Worm (Caenorhabditis elegans) whole organism, L4 larva: ENCODE results near the gene idpc-2.

ENCODE experiments used
- D1046.2 ChIP-seq: fragments of 200-800 bp; sonication (Bioruptor generic); IDR thresholded peaks from 2 replicates; pipeline ENCODE4 v1.3.6; 2022; ENCODE audit warnings: missing genetic modification characterization, missing compliant biosample characterization
- F10B5.3 ChIP-seq: sonication (generic microtip); optimal IDR thresholded peaks from 2 replicates; lab custom pipeline; 2016; ENCODE audit warnings: mild to moderate bottlenecking, missing genetic modification characterization, missing compliant biosample characterization
- F44E2.7 ChIP-seq: fragments of 200-800 bp; sonication (Bioruptor generic); IDR thresholded peaks from 2 replicates; pipeline ENCODE4 v2.1.2; 2022; ENCODE audit warnings: missing genetic modification characterization, missing compliant biosample characterization
- F49E8.2 ChIP-seq: sonication (generic microtip); optimal IDR thresholded peaks from 2 replicates; lab custom pipeline; 2016; ENCODE audit warnings: missing compliant biosample characterization, mild to moderate bottlenecking, missing genetic modification characterization, borderline replicate concordance
- T26A8.4 ChIP-seq: fragments of 200-800 bp; sonication (Bioruptor generic); IDR thresholded peaks from 2 replicates; pipeline ENCODE4 v1.3.6; 2022; ENCODE audit warnings: missing genetic modification characterization, missing compliant biosample characterization
- Y105C5A.15 ChIP-seq: fragments of 200-800 bp; sonication (Bioruptor generic); IDR thresholded peaks from 2 replicates; pipeline ENCODE4 v1.3.6; 2022; ENCODE audit warnings: missing genetic modification characterization, missing compliant biosample characterization
- aha-1 ChIP-seq: fragments of 150-350 bp; peaks from one replicate; lab custom pipeline; 2014; ENCODE audit warnings: missing biosample characterization, missing genetic modification characterization
- ama-1 ChIP-seq: fragments of 150-350 bp; optimal IDR thresholded peaks from 2 replicates; lab custom pipeline; 2014; ENCODE audit warnings: inconsistent platforms, mixed read lengths
- ceh-20 ChIP-seq: fragments of 200-800 bp; sonication (Bioruptor generic); IDR thresholded peaks from 2 replicates; pipeline ENCODE4 v1.3.6; 2022; ENCODE audit warnings: missing genetic modification reagents, missing genetic modification characterization, missing compliant biosample characterization
- ceh-82 ChIP-seq: sonication (generic microtip); optimal IDR thresholded peaks from 2 replicates; lab custom pipeline; 2017; ENCODE audit warnings: missing biosample characterization, missing genetic modification characterization
- cey-2 ChIP-seq: sonication (generic microtip); optimal IDR thresholded peaks from 3 replicates; lab custom pipeline; 2017; ENCODE audit warnings: missing genetic modification characterization, mild to moderate bottlenecking, missing compliant biosample characterization, antibody characterized with exemption, borderline replicate concordance; ENCODE audit not compliant: insufficient read depth
- ctbp-1 ChIP-seq: fragments of 200-800 bp; sonication (Bioruptor generic); IDR thresholded peaks from 2 replicates; pipeline ENCODE4 v1.3.6; 2022; ENCODE audit warnings: missing genetic modification reagents, missing genetic modification characterization, missing compliant biosample characterization
- daf-12 ChIP-seq: fragments of 150-350 bp; optimal IDR thresholded peaks from 2 replicates; lab custom pipeline; 2014; ENCODE audit warnings: missing biosample characterization, missing genetic modification reagents, missing genetic modification characterization
- dmd-6 ChIP-seq: fragments of 200-800 bp; sonication (Bioruptor generic); IDR thresholded peaks from 2 replicates; pipeline ENCODE4 v1.3.6; 2022; ENCODE audit warnings: missing genetic modification reagents, missing genetic modification characterization, missing compliant biosample characterization
- duxl-1 ChIP-seq: sonication (generic microtip); optimal IDR thresholded peaks from 2 replicates; lab custom pipeline; 2016; ENCODE audit warnings: mild to moderate bottlenecking, missing genetic modification characterization, moderate library complexity, missing compliant biosample characterization; ENCODE audit not compliant: poor library complexity
- egl-43 ChIP-seq: fragments of 200-800 bp; sonication (Bioruptor generic); IDR thresholded peaks from 2 replicates; pipeline ENCODE4 v1.3.6; 2022; ENCODE audit warnings: missing genetic modification reagents, missing genetic modification characterization, missing compliant biosample characterization
- fkh-10 ChIP-seq: fragments of 150-350 bp; optimal IDR thresholded peaks from 2 replicates; lab custom pipeline; 2014; ENCODE audit warnings: missing biosample characterization, missing genetic modification reagents, missing genetic modification characterization
- hif-1 ChIP-seq, 2 experiments: sonication (generic microtip); optimal IDR thresholded peaks; 2 replicates each; lab custom pipeline; 2016 to 2017; ENCODE audit warnings: missing compliant biosample characterization in 2 of 2, missing genetic modification characterization in 2 of 2, missing genetic modification reagents in 2 of 2, missing genotype in 2 of 2, mild to moderate bottlenecking in 1 of 2
- hlh-11 ChIP-seq: fragments of 200-800 bp; sonication (Bioruptor generic); optimal IDR thresholded peaks from 2 replicates; lab custom pipeline; 2018; ENCODE audit warnings: mild to moderate bottlenecking, missing genetic modification characterization, missing compliant biosample characterization
- hmg-1.1 ChIP-seq: fragments of 200-800 bp; sonication (Bioruptor generic); IDR thresholded peaks from 2 replicates; pipeline ENCODE4 v1.3.6; 2022; ENCODE audit warnings: missing genetic modification reagents, missing genetic modification characterization, missing compliant biosample characterization
- jun-1 ChIP-seq: fragments of 150-350 bp; optimal IDR thresholded peaks from 2 replicates; lab custom pipeline; 2014; ENCODE audit warnings: missing biosample characterization, missing genetic modification reagents, missing genetic modification characterization
- lin-13 ChIP-seq: fragments of 150-350 bp; optimal IDR thresholded peaks from 2 replicates; lab custom pipeline; 2014; ENCODE audit warnings: missing biosample characterization, missing genetic modification reagents, missing genetic modification characterization
- lin-15B ChIP-seq: fragments of 150-350 bp; sonication (generic microtip); optimal IDR thresholded peaks from 3 replicates; lab custom pipeline; 2014; ENCODE audit warnings: missing biosample characterization, missing genetic modification characterization
- lin-29 ChIP-seq: fragments of 200-800 bp; sonication (Bioruptor generic); IDR thresholded peaks from 2 replicates; pipeline ENCODE4 v1.3.6; 2022; ENCODE audit warnings: missing genetic modification reagents, missing genetic modification characterization, missing compliant biosample characterization
- lin-38 ChIP-seq: fragments of 200-800 bp; sonication (Bioruptor generic); IDR thresholded peaks from 2 replicates; pipeline ENCODE4 v1.3.6; 2022; ENCODE audit warnings: missing genetic modification reagents, missing genetic modification characterization, missing compliant biosample characterization
- lin-39 ChIP-seq: fragments of 150-350 bp; optimal IDR thresholded peaks from 2 replicates; lab custom pipeline; 2014; ENCODE audit warnings: missing biosample characterization, missing genetic modification reagents, missing genetic modification characterization
- lsy-2 ChIP-seq, 2 experiments: fragments of 150-350 bp in 1 of 2; sonication (generic microtip) in 1 of 2; optimal IDR thresholded peaks; 2 replicates each; lab custom pipeline; 2014 to 2017; ENCODE audit warnings: missing biosample characterization in 2 of 2, missing genetic modification characterization in 2 of 2
- madf-9 ChIP-seq: fragments of 200-800 bp; sonication (Bioruptor generic); conservative IDR thresholded peaks from 2 replicates; pipeline ENCODE4 v1.3.6; 2022; ENCODE audit warnings: missing genetic modification reagents, missing genetic modification characterization, missing compliant biosample characterization
- mdl-1 ChIP-seq, 2 experiments: fragments of 150-350 bp in 1 of 2; sonication (generic microtip) in 1 of 2; optimal IDR thresholded peaks; 2 replicates each; lab custom pipeline; 2014 to 2017; ENCODE audit warnings: missing biosample characterization in 2 of 2, missing genetic modification characterization in 2 of 2
- mdt-29 ChIP-seq: fragments of 200-800 bp; sonication (Bioruptor generic); IDR thresholded peaks from 2 replicates; pipeline ENCODE4 v1.3.6; 2022; ENCODE audit warnings: missing genetic modification reagents, missing genetic modification characterization, missing compliant biosample characterization
- mes-2 ChIP-seq: sonication (generic microtip); optimal IDR thresholded peaks from 2 replicates; lab custom pipeline; 2016; ENCODE audit warnings: missing genotype, mild to moderate bottlenecking, missing genetic modification characterization, missing compliant biosample characterization; ENCODE audit not compliant: poor library complexity, severe bottlenecking
- mxl-2 ChIP-seq: fragments of 200-800 bp; sonication (Bioruptor generic); conservative IDR thresholded peaks from 2 replicates; pipeline ENCODE4 v1.3.6; 2022; ENCODE audit warnings: missing genetic modification reagents, missing genetic modification characterization, missing compliant biosample characterization
- mxl-3 ChIP-seq: fragments of 200-800 bp; sonication (Bioruptor generic); optimal IDR thresholded peaks from 2 replicates; lab custom pipeline; 2018; ENCODE audit warnings: mild to moderate bottlenecking, missing genetic modification characterization, missing compliant biosample characterization
- nhr-11 ChIP-seq: fragments of 150-350 bp; optimal IDR thresholded peaks from 2 replicates; lab custom pipeline; 2014; ENCODE audit warnings: missing biosample characterization, missing genetic modification characterization
- nhr-25 ChIP-seq: sonication (generic microtip); optimal IDR thresholded peaks from 2 replicates; lab custom pipeline; 2017; ENCODE audit warnings: missing genetic modification characterization, mild to moderate bottlenecking, missing compliant biosample characterization, antibody characterized with exemption, moderate library complexity, borderline replicate concordance; ENCODE audit not compliant: insufficient read depth
- nhr-28 ChIP-seq: fragments of 150-350 bp; optimal IDR thresholded peaks from 2 replicates; lab custom pipeline; 2014; ENCODE audit warnings: missing biosample characterization, missing genetic modification characterization
- nhr-41 ChIP-seq: fragments of 200-800 bp; sonication (Bioruptor generic); IDR thresholded peaks from 2 replicates; pipeline ENCODE4 v1.3.6; 2022; ENCODE audit warnings: missing genetic modification reagents, missing genetic modification characterization, missing compliant biosample characterization
- nhr-48 ChIP-seq: sonication (generic microtip); optimal IDR thresholded peaks from 2 replicates; lab custom pipeline; 2016; ENCODE audit warnings: mild to moderate bottlenecking, missing genetic modification characterization, missing compliant biosample characterization
- nhr-76 ChIP-seq: fragments of 150-350 bp; optimal IDR thresholded peaks from 2 replicates; lab custom pipeline; 2014; ENCODE audit warnings: missing biosample characterization, missing genetic modification characterization
- saeg-2 ChIP-seq: fragments of 200-800 bp; sonication (Bioruptor generic); IDR thresholded peaks from 2 replicates; pipeline ENCODE4 v1.3.6; 2022; ENCODE audit warnings: missing genetic modification reagents, missing genetic modification characterization, missing compliant biosample characterization
- skn-1 ChIP-seq: fragments of 150-350 bp; optimal IDR thresholded peaks from 2 replicates; lab custom pipeline; 2014; ENCODE audit warnings: missing biosample characterization, missing genetic modification characterization
- snpc-1.2 ChIP-seq: fragments of 200-800 bp; sonication (Bioruptor generic); IDR thresholded peaks from 2 replicates; pipeline ENCODE4 v1.3.6; 2022; ENCODE audit warnings: missing genetic modification reagents, missing genetic modification characterization, missing compliant biosample characterization
- spr-3 ChIP-seq: fragments of 200-800 bp; sonication (Bioruptor generic); optimal IDR thresholded peaks from 2 replicates; lab custom pipeline; 2018; ENCODE audit warnings: mild to moderate bottlenecking, missing genetic modification characterization, missing compliant biosample characterization
- tag-97 ChIP-seq: fragments of 200-800 bp; sonication (Bioruptor generic); IDR thresholded peaks from 2 replicates; pipeline ENCODE4 v1.3.6; 2022; ENCODE audit warnings: missing genetic modification characterization, missing compliant biosample characterization
- tra-1 ChIP-seq: fragments of 200-800 bp; sonication (Bioruptor generic); IDR thresholded peaks from 2 replicates; pipeline ENCODE4 v1.3.6; 2022; ENCODE audit warnings: missing genetic modification reagents, missing genetic modification characterization, missing compliant biosample characterization
- unc-62 ChIP-seq, 3 experiments: fragments of 150-350 bp in 1 of 3; sonication (generic microtip); optimal IDR thresholded peaks in 2 of 3; peaks in 1 of 3; 1 replicate in 1 of 3; 2 replicates in 2 of 3; lab custom pipeline; 2014 to 2017; ENCODE audit warnings: missing biosample characterization in 3 of 3, missing genetic modification characterization in 3 of 3, missing genetic modification reagents in 3 of 3, missing genotype in 1 of 3
- zip-11 ChIP-seq: fragments of 200-800 bp; sonication (Bioruptor generic); IDR thresholded peaks from 2 replicates; pipeline ENCODE4 v1.3.6; 2022; ENCODE audit warnings: missing genetic modification characterization, missing compliant biosample characterization
- zip-2 ChIP-seq: fragments of 150-350 bp; optimal IDR thresholded peaks from 2 replicates; lab custom pipeline; 2014; ENCODE audit warnings: missing biosample characterization, missing genetic modification characterization
- ztf-11 ChIP-seq: fragments of 150-350 bp; optimal IDR thresholded peaks from 2 replicates; lab custom pipeline; 2014; ENCODE audit warnings: missing biosample characterization, missing genetic modification characterization

Gene idpc-2

DNA sequence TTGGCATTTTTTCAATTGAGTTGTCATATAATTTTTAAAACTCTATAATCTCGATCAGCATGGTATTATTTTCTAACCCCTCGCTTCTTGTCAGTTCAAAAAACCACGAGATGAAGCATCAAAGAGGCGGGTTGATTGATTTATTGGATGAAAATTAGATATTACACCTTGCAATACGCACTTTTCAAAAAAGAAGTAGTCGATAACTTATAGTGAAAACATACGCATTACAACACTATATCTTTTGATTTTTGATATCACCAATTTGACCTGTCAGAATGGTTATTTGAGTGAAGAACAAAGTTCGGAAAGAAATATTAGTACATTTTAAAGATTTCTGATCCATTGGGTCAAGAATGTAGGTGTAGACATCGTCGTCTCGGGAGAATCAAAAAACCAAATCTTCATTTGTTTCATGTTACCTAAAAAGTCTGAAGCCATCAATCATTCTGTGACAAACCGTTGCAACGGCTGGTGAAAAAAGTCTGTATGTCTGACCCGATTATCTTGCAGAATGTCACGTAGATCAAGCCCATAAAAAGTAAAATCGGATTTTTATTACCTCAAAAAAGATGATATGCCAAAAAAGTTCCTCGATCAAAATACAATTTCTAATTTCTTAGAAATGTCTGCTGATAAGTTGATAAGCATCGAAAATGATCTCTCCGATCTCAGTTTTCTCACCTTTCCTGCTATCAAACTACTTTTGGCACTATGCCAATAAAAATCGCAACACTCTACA, 32.1 kb upstream of the idpc-2 start:
- TF ChIP-seq lsy-2 (tag; optimal IDR thresholded peaks at IDR 0.05; lab: Kevin White, UChicago) = no peak
- TF ChIP-seq nhr-11 (tag; lab: Kevin White, UChicago) = no peak
- 0 out of 2 replicates have a peak, but pooled peaks have one; percentile 27 for TF ChIP-seq mxl-2 (GFP tag; lab: Robert Waterston, UW)
- no peak for TF ChIP-seq lin-39 (tag; lab: Kevin White, UChicago)
- TF ChIP-seq mdt-29 (GFP tag; lab: Robert Waterston, UW) = no peak
- peak; percentile 63 for TF ChIP-seq hlh-11 (tag; lab: Kevin White, UChicago)
- TF ChIP-seq tra-1 (GFP tag; lab: Robert Waterston, UW) = peak; percentile 89; the same call in 1 of the 2 replicates
- TF ChIP-seq T26A8.4 (GFP tag; lab: Robert Waterston, UW) = no peak
- TF ChIP-seq zip-2 (tag; lab: Kevin White, UChicago) = no peak
- peak in 1 of 2 experiments; percentile 92 for TF ChIP-seq unc-62 (GFP tag; optimal IDR thresholded peaks at IDR 0.05 in 1 of 2; lab: Kevin White, UChicago)
- no peak for TF ChIP-seq unc-62 (tag; optimal IDR thresholded peaks at IDR 0.05; lab: Kevin White, UChicago)
- TF ChIP-seq hmg-1.1 = 0 out of 2 replicates have a peak, but pooled peaks have one; percentile 13
- TF ChIP-seq madf-9 (GFP tag; lab: Robert Waterston, UW) = no peak
- peak; percentile 67 for TF ChIP-seq nhr-48 (tag; lab: Kevin White, UChicago)
- no peak for TF ChIP-seq tag-97
- TF ChIP-seq skn-1 (tag; lab: Kevin White, UChicago) = no peak
- peak; percentile 91 for TF ChIP-seq ceh-20 (GFP tag; lab: Robert Waterston, UW)
- TF ChIP-seq ceh-82 (tag; lab: Kevin White, UChicago) = no peak
- TF ChIP-seq dmd-6 (GFP tag; lab: Robert Waterston, UW) = peak; percentile 92
- no peak for TF ChIP-seq lin-38
- no peak for TF ChIP-seq Y105C5A.15 (GFP tag; lab: Robert Waterston, UW)
- no peak for TF ChIP-seq daf-12
- no peak for TF ChIP-seq F49E8.2 (tag; lab: Kevin White, UChicago)
- no peak for TF ChIP-seq ztf-11 (tag; lab: Kevin White, UChicago)
- TF ChIP-seq lin-13 (GFP tag; lab: Kevin White, UChicago) = no peak
- TF ChIP-seq lin-15B (tag; lab: Kevin White, UChicago) = no peak
- no peak for TF ChIP-seq F44E2.7 (GFP tag; lab: Robert Waterston, UW)
- no peak for TF ChIP-seq spr-3 (GFP tag; lab: Kevin White, UChicago)
- peak; percentile 68 for TF ChIP-seq nhr-25 (tag; lab: Kevin White, UChicago)
- peak; percentile 30 to 73 for TF ChIP-seq hif-1 (tag; optimal IDR thresholded peaks at IDR 0.05; lab: Kevin White, UChicago)
- TF ChIP-seq duxl-1 = no peak
- no peak for TF ChIP-seq cey-2 (tag; lab: Kevin White, UChicago)
- TF ChIP-seq nhr-76 = no peak
- TF ChIP-seq nhr-28 = peak; percentile 61
- no peak for TF ChIP-seq lin-29 (GFP tag; lab: Robert Waterston, UW)
- TF ChIP-seq egl-43 (GFP tag; lab: Robert Waterston, UW) = no peak
- no peak for TF ChIP-seq ctbp-1 (GFP tag; lab: Robert Waterston, UW)
- no peak for TF ChIP-seq zip-11 (GFP tag; lab: Robert Waterston, UW)
- TF ChIP-seq fkh-10 = no peak
- no peak for TF ChIP-seq snpc-1.2 (GFP tag; lab: Robert Waterston, UW)
- TF ChIP-seq mes-2 (tag; lab: Kevin White, UChicago) = no peak
- TF ChIP-seq mxl-3 (GFP tag; lab: Kevin White, UChicago) = no peak
- no peak for TF ChIP-seq mdl-1 (tag; optimal IDR thresholded peaks at IDR 0.05; lab: Kevin White, UChicago)
- TF ChIP-seq aha-1 = peak; percentile 87
- TF ChIP-seq jun-1 (tag; lab: Kevin White, UChicago) = no peak
- no peak for TF ChIP-seq D1046.2 (GFP tag; lab: Robert Waterston, UW)
- no peak for TF ChIP-seq ama-1
- TF ChIP-seq nhr-41 (GFP tag; lab: Robert Waterston, UW) = no peak
- TF ChIP-seq F10B5.3 = no peak
- TF ChIP-seq saeg-2 = no peak
